Worm (Caenorhabditis elegans): ENCODE results near the gene F42C5.9.

ce11 chrIV:7346751-7347150 is 29.8 kb upstream of the F42C5.9 start, which contains the start of gene daf-42:
- no peak for TF ChIP-seq ztf-29 (GFP tag; IDR thresholded peaks at IDR 0.05)
- TF ChIP-seq med-1 (GFP tag; optimal IDR thresholded peaks at IDR 0.05; ENCODE audit: insufficient read depth) = no peak
- no peak for TF ChIP-seq flt-1 (GFP tag; IDR thresholded peaks at IDR 0.05)
- TF ChIP-seq cog-1 (tag; optimal IDR thresholded peaks at IDR 0.05) = no peak
- TF ChIP-seq tab-1 (GFP tag; IDR thresholded peaks at IDR 0.05) = no peak

Measured in whole organism, midembryonic.